Fruit fly (Drosophila melanogaster) whole organism: Measurements from ENCODE around the gene CG10749.

Experiments used
- CG8478 ChIP-seq: fragments of >200 bp; optimal IDR thresholded peaks from 2 replicates; lab custom pipeline; 2018; ENCODE audit warnings: inconsistent platforms
- Dll ChIP-seq: fragments of >200 bp; optimal IDR thresholded peaks from 2 replicates; lab custom pipeline; 2017
- EcR ChIP-seq, 2 experiments: fragments of >200 bp; optimal IDR thresholded peaks; 2 replicates each; lab custom pipeline; 2017; ENCODE audit warnings: missing biosample characterization in 2 of 2, missing genetic modification characterization in 2 of 2, missing genetic modification reagents in 2 of 2
- pan ChIP-seq: fragments of >200 bp; optimal IDR thresholded peaks from 2 replicates; lab custom pipeline; 2017
- usp ChIP-seq: fragments of >200 bp; optimal IDR thresholded peaks from 2 replicates; lab custom pipeline; 2017; ENCODE audit warnings: missing biosample characterization, missing genetic modification characterization, mixed read lengths

DNA sequence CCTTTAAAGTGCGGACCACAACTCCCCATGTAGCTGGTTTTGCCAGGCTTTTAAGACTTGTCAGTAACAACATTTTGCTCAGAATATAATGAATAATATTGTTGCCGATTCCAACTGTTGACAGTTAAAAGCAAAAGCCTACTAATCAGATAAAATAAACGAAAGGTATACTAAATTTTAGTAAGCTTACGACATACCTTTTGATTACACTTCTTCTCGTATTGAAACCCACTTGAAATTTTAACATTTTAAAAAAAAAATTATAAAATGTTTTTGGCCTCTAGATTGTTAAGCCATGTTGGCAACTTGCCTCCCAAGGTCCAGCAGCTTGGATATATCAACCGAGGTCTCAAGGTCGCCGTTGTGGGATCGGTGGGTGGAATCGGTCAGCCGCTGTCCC lies at the start of gene CG10749, which contains the start of gene CG10748:
- TF ChIP-seq EcR (GFP tag; optimal IDR thresholded peaks at IDR 0.05; lab: Kevin White, UChicago) (no peak), CG8478 (lab: Kevin White, UChicago) (no peak), Dll (lab: Kevin White, UChicago) (no peak), pan (lab: Kevin White, UChicago) (no peak), usp (GFP tag; lab: Kevin White, UChicago) (no peak)
